Worm (Caenorhabditis elegans): ENCODE measurements around the gene unc-43.
A peak's percentile ranks its signal among the peaks of the same experiment; 100 is the strongest.

unc-43 gene

DNA sequence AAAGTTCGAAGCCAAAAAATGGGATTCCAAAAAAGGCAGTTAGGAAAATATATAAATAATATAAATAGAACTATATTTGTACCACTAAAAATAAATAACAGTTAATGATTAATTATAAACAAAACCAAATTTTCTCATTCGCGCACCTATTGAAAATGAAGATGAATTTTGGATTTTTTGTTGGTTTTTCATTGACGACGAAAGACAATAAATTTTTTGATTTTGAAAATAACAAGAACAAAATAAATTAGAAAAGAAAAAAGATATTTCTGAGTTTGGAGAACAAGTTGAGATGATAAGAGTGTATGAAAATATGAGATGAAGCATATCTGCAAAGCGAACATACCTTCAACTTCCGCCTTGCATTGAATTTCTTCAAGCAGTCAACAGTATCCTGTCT is 12.7 kb downstream of the unc-43 start:
- TF ChIP-seq vab-15 (tag; optimal IDR thresholded peaks at IDR 0.05) (no peak), aha-1 (tag; optimal IDR thresholded peaks at IDR 0.05) (no peak), mep-1 (tag; optimal IDR thresholded peaks at IDR 0.05) (no peak), rnt-1 (tag; optimal IDR thresholded peaks at IDR 0.05) (no peak)

DNA sequence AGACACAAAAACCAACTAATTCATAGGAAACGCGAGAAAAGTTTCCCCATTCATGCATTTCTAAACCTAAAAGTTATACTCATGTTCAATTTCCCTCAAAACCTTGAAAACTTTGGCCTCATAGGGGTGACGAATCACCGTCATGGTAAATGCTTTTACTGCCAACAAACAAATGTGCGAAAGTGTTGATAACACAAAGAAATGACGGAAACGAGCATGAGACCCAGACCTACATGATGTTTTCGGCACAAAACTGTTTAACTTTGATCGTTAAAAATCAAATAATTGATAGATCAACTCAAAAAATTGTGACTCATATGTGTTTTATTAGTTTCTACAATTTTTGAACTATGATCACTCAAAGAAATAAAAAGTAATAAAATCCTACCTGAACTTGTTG is 18.1 kb downstream of the unc-43 start:
- TF ChIP-seq lin-35 (GFP tag; optimal IDR thresholded peaks at IDR 0.05) (peak in 1 of 2 experiments; percentile 26), lin-14 (GFP tag; optimal IDR thresholded peaks at IDR 0.05) (peak; percentile 45), fkh-10 (GFP tag; optimal IDR thresholded peaks at IDR 0.05) (no peak), dsc-1 (tag; optimal IDR thresholded peaks at IDR 0.05) (no peak), pag-3 (tag; optimal IDR thresholded peaks at IDR 0.05; ENCODE audit: borderline replicate concordance, insufficient read depth) (no peak), ceh-90 (tag; optimal IDR thresholded peaks at IDR 0.05) (no peak), nhr-237 (tag; optimal IDR thresholded peaks at IDR 0.05) (no peak), efl-3 (GFP tag; optimal IDR thresholded peaks at IDR 0.05) (no peak), hlh-17 (GFP tag; optimal IDR thresholded peaks at IDR 0.05; ENCODE audit: borderline replicate concordance) (no peak), sup-37 (GFP tag; optimal IDR thresholded peaks at IDR 0.05) (no peak), efl-1 (optimal IDR thresholded peaks at IDR 0.05) (no peak), efl-1 (GFP tag; optimal IDR thresholded peaks at IDR 0.05 in 1 of 2) (peak in 1 of 2 experiments; percentile 22), tlp-1 (tag; optimal IDR thresholded peaks at IDR 0.05) (no peak), nhr-77 (tag; optimal IDR thresholded peaks at IDR 0.05) (peak; percentile 29), fkh-8 (tag; optimal IDR thresholded peaks at IDR 0.05) (peak; percentile 32), mdl-1 (tag; optimal IDR thresholded peaks at IDR 0.05) (peak in 1 of 2 experiments; percentile 17), nhr-90 (tag; optimal IDR thresholded peaks at IDR 0.05; ENCODE audit: poor library complexity) (no peak), lsy-2 (tag; optimal IDR thresholded peaks at IDR 0.05) (no peak), elt-2 (tag; optimal IDR thresholded peaks at IDR 0.05) (peak; percentile 71)

- no peak for TF ChIP-seq sup-37 (GFP tag; optimal IDR thresholded peaks at IDR 0.05)
- TF ChIP-seq nhr-20 (tag; optimal IDR thresholded peaks at IDR 0.05) = peak; percentile 33
- TF ChIP-seq efl-3 (GFP tag; optimal IDR thresholded peaks at IDR 0.05) = no peak
- no peak for TF ChIP-seq hpl-2 (GFP tag; optimal IDR thresholded peaks at IDR 0.05)
- peak; percentile 12 for TF ChIP-seq dsc-1 (tag; optimal IDR thresholded peaks at IDR 0.05)
- TF ChIP-seq nhr-84 (tag; optimal IDR thresholded peaks at IDR 0.05) = no peak
- peak in 1 of 2 experiments; percentile 52 for TF ChIP-seq lin-35 (GFP tag; optimal IDR thresholded peaks at IDR 0.05)
- no peak for TF ChIP-seq ama-1 (optimal IDR thresholded peaks at IDR 0.05)
- peak; percentile 71 for TF ChIP-seq blmp-1 (tag; optimal IDR thresholded peaks at IDR 0.05)
- TF ChIP-seq mab-9 (GFP tag; IDR thresholded peaks at IDR 0.05) = no peak
- no peak for TF ChIP-seq zag-1 (tag; optimal IDR thresholded peaks at IDR 0.05)
- no peak for TF ChIP-seq tlp-1 (tag; optimal IDR thresholded peaks at IDR 0.05)
- no peak for TF ChIP-seq hlh-17 (GFP tag; optimal IDR thresholded peaks at IDR 0.05; ENCODE audit: borderline replicate concordance)
- TF ChIP-seq nhr-77 (tag; optimal IDR thresholded peaks at IDR 0.05) = peak; percentile 13
- no peak for TF ChIP-seq ceh-90 (tag; optimal IDR thresholded peaks at IDR 0.05)
- TF ChIP-seq nhr-90 (tag; optimal IDR thresholded peaks at IDR 0.05; ENCODE audit: poor library complexity) = peak; percentile 11
- no peak for TF ChIP-seq unc-130 (tag; optimal IDR thresholded peaks at IDR 0.05)
- TF ChIP-seq hlh-4 (tag; optimal IDR thresholded peaks at IDR 0.05) = no peak
- TF ChIP-seq pag-3 (tag; optimal IDR thresholded peaks at IDR 0.05; ENCODE audit: borderline replicate concordance, insufficient read depth) = no peak
- TF ChIP-seq dpl-1 (GFP tag; optimal IDR thresholded peaks at IDR 0.05) = no peak
- TF ChIP-seq alr-1 (tag; optimal IDR thresholded peaks at IDR 0.05; ENCODE audit: borderline replicate concordance) = no peak
- TF ChIP-seq C34B4.2 (tag; optimal IDR thresholded peaks at IDR 0.05) = no peak
- TF ChIP-seq elt-2 (tag; optimal IDR thresholded peaks at IDR 0.05) = peak; percentile 58
- TF ChIP-seq pqm-1 (tag; optimal IDR thresholded peaks at IDR 0.05) = no peak
- no peak for TF ChIP-seq efl-1 (optimal IDR thresholded peaks at IDR 0.05)
- TF ChIP-seq efl-1 (GFP tag; optimal IDR thresholded peaks at IDR 0.05 in 1 of 2) = peak in 1 of 2 experiments; percentile 37
- no peak for TF ChIP-seq lin-15B (tag; optimal IDR thresholded peaks at IDR 0.05)
- TF ChIP-seq ztf-4 (tag; optimal IDR thresholded peaks at IDR 0.05) = no peak
- peak; percentile 13 for TF ChIP-seq snu-23 (GFP tag; optimal IDR thresholded peaks at IDR 0.05)
- peak; percentile 11 for TF ChIP-seq pax-3 (tag; optimal IDR thresholded peaks at IDR 0.05)
- no peak for TF ChIP-seq ceh-88 (GFP tag; IDR thresholded peaks at IDR 0.05)
- TF ChIP-seq sox-4 (tag; optimal IDR thresholded peaks at IDR 0.05) = no peak
- peak; percentile 15 for TF ChIP-seq fkh-10 (GFP tag; optimal IDR thresholded peaks at IDR 0.05)
- no peak for TF ChIP-seq lsy-2 (tag; optimal IDR thresholded peaks at IDR 0.05)
- no peak for TF ChIP-seq aly-2 (tag; optimal IDR thresholded peaks at IDR 0.05)
- no peak for TF ChIP-seq unc-62 (GFP tag; optimal IDR thresholded peaks at IDR 0.05)
- peak; percentile 6 for TF ChIP-seq skn-1 (tag; optimal IDR thresholded peaks at IDR 0.05)
- TF ChIP-seq nhr-71 (tag; optimal IDR thresholded peaks at IDR 0.05) = peak; percentile 13
- TF ChIP-seq snpc-4 (tag; optimal IDR thresholded peaks at IDR 0.05) = no peak
Measured at ce11 chrIV:10330962-10331361, 19.1 kb downstream of the unc-43 start.
